Fruit fly (Drosophila melanogaster): ENCODE data around the gene Rnf11.

The Rnf11 gene

DNA sequence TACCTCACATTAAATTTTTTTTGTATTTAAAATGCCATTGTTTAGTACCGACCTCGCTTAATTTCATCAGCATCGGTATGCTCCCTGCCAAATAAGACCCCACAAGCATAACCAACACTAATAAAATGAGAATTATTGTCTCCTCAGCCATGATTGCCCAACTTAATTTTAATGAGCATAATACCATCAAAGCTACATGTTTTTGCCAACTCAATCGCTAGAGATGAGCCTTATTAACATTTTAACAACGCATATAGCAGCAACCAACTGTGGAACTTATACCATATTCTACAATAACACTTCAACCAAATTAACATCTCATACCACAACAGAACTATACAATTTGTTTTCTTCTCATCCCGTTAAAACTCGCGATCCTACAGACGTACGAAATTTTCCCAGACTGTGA, 1.0 kb upstream of the Rnf11 start, which contains the start of gene Zip102B (continued):
- TF ChIP-seq scrt (GFP tag; optimal IDR thresholded peaks at IDR 0.05) (no peak), Dfd (GFP tag; optimal IDR thresholded peaks at IDR 0.05) (peak in 1 of 2 experiments; percentile 46), gfzf (GFP tag; optimal IDR thresholded peaks at IDR 0.05) (peak; percentile 44), BEAF-32 (GFP tag; optimal IDR thresholded peaks at IDR 0.05) (peak; percentile 48), CG12071 (GFP tag; optimal IDR thresholded peaks at IDR 0.05) (no peak), CG18619 (GFP tag; optimal IDR thresholded peaks at IDR 0.05) (no peak), sna (GFP tag; IDR thresholded peaks at IDR 0.05; ENCODE audit: partially characterized antibody) (no peak), HmgZ (tag; optimal IDR thresholded peaks at IDR 0.05) (no peak), Trl (optimal IDR thresholded peaks at IDR 0.05) (no peak), Trl (GFP tag; optimal IDR thresholded peaks at IDR 0.05) (no peak), gro (GFP tag; optimal IDR thresholded peaks at IDR 0.05) (no peak), ATbp (GFP tag; optimal IDR thresholded peaks at IDR 0.05) (no peak), sob (GFP tag; IDR thresholded peaks at IDR 0.05) (no peak), tgo (GFP tag; IDR thresholded peaks at IDR 0.05) (no peak), CG10654 (GFP tag; optimal IDR thresholded peaks at IDR 0.05) (no peak), CG13894 (tag; optimal IDR thresholded peaks at IDR 0.05) (no peak), Blimp-1 (GFP tag; optimal IDR thresholded peaks at IDR 0.05) (no peak), Nf-YB (GFP tag; optimal IDR thresholded peaks at IDR 0.05) (no peak), bbx (GFP tag; IDR thresholded peaks at IDR 0.05; ENCODE audit: partially characterized antibody) (no peak), gcm2 (GFP tag; optimal IDR thresholded peaks at IDR 0.05) (no peak), Gsc (GFP tag; IDR thresholded peaks at IDR 0.05) (no peak), CG33557 (GFP tag; optimal IDR thresholded peaks at IDR 0.05) (no peak), CG7987 (GFP tag; optimal IDR thresholded peaks at IDR 0.05) (no peak), CG1233 (GFP tag; optimal IDR thresholded peaks at IDR 0.05) (no peak), CG30020 (tag; optimal IDR thresholded peaks at IDR 0.05) (peak; percentile 98), CG2202 (tag; optimal IDR thresholded peaks at IDR 0.05) (no peak), gce (GFP tag; IDR thresholded peaks at IDR 0.05) (no peak), CG17186 (GFP tag; optimal IDR thresholded peaks at IDR 0.05) (no peak), row (GFP tag; IDR thresholded peaks at IDR 0.05) (peak; percentile 77), Mrtf (GFP tag; IDR thresholded peaks at IDR 0.05) (no peak), bcd (GFP tag; optimal IDR thresholded peaks at IDR 0.05) (no peak), nom (GFP tag; optimal IDR thresholded peaks at IDR 0.05) (peak; percentile 13), ftz-f1 (GFP tag; optimal IDR thresholded peaks at IDR 0.05) (no peak), CG30403 (GFP tag; optimal IDR thresholded peaks at IDR 0.05) (no peak), CG42726 (GFP tag; IDR thresholded peaks at IDR 0.05; ENCODE audit: partially characterized antibody) (no peak), ac (GFP tag; optimal IDR thresholded peaks at IDR 0.05) (no peak), CG1603 (tag; optimal IDR thresholded peaks at IDR 0.05) (peak; percentile 95), Doc3 (GFP tag; IDR thresholded peaks at IDR 0.05; ENCODE audit: partially characterized antibody) (no peak), pho (GFP tag; optimal IDR thresholded peaks at IDR 0.05) (no peak), CG12155 (GFP tag; optimal IDR thresholded peaks at IDR 0.05) (no peak), Rx (GFP tag; IDR thresholded peaks at IDR 0.05) (no peak), CG17568 (GFP tag; optimal IDR thresholded peaks at IDR 0.05) (no peak), CG12769 (tag; optimal IDR thresholded peaks at IDR 0.05) (no peak), unpg (GFP tag; optimal IDR thresholded peaks at IDR 0.05) (no peak), CG12744 (GFP tag; optimal IDR thresholded peaks at IDR 0.05) (no peak), psq (GFP tag; optimal IDR thresholded peaks at IDR 0.05) (no peak), Vsx1 (GFP tag; optimal IDR thresholded peaks at IDR 0.05) (no peak), Ets65A (GFP tag) (peak; percentile 95), pita (GFP tag; optimal IDR thresholded peaks at IDR 0.05) (no peak), tll (GFP tag; optimal IDR thresholded peaks at IDR 0.05) (no peak), Usf (GFP tag; optimal IDR thresholded peaks at IDR 0.05) (no peak)
